Worm (Caenorhabditis elegans) whole organism, L3 larva: ENCODE data around the gene str-112.

Source experiments
- R02D3.7 ChIP-seq: fragments of 150-350 bp; optimal IDR thresholded peaks from 2 replicates; lab custom pipeline; 2014; ENCODE audit warnings: missing biosample characterization, missing genetic modification characterization
- aly-2 ChIP-seq: fragments of 150-350 bp; optimal IDR thresholded peaks from 2 replicates; lab custom pipeline; 2014; ENCODE audit warnings: missing biosample characterization, missing genetic modification characterization
- ceh-16 ChIP-seq: sonication (generic microtip); optimal IDR thresholded peaks from 2 replicates; lab custom pipeline; 2017; ENCODE audit warnings: missing biosample characterization, missing genetic modification characterization
- ceh-28 ChIP-seq: fragments of 150-350 bp; optimal IDR thresholded peaks from 2 replicates; lab custom pipeline; 2014; ENCODE audit warnings: missing biosample characterization, missing genetic modification reagents, missing genetic modification characterization
- ceh-82 ChIP-seq: fragments of 150-350 bp; optimal IDR thresholded peaks from 2 replicates; lab custom pipeline; 2014; ENCODE audit warnings: missing biosample characterization, missing genetic modification characterization
- ceh-9 ChIP-seq: sonication (generic microtip); optimal IDR thresholded peaks from 2 replicates; lab custom pipeline; 2018; ENCODE audit warnings: missing biosample characterization, missing genetic modification characterization
- daf-12 ChIP-seq: fragments of 150-350 bp; optimal IDR thresholded peaks from 2 replicates; lab custom pipeline; 2014; ENCODE audit warnings: missing biosample characterization, missing genetic modification reagents, missing genetic modification characterization
- egl-27 ChIP-seq: sonication (generic microtip); optimal IDR thresholded peaks from 4 replicates; lab custom pipeline; 2017; ENCODE audit warnings: missing biosample characterization, missing genetic modification reagents, missing genetic modification characterization
- egl-5 ChIP-seq: fragments of 150-350 bp; optimal IDR thresholded peaks from 2 replicates; lab custom pipeline; 2017; ENCODE audit warnings: missing biosample characterization, missing genetic modification reagents, missing genetic modification characterization, inconsistent platforms
- elt-1 ChIP-seq: fragments of 150-350 bp; optimal IDR thresholded peaks from 2 replicates; lab custom pipeline; 2014; ENCODE audit warnings: missing biosample characterization, missing genetic modification characterization
- eor-1 ChIP-seq, 2 experiments: fragments of 150-350 bp; optimal IDR thresholded peaks; 2 replicates each; lab custom pipeline; 2014 to 2018; ENCODE audit warnings: missing biosample characterization in 2 of 2, missing genetic modification characterization in 2 of 2
- fkh-10 ChIP-seq: sonication (generic microtip); optimal IDR thresholded peaks from 2 replicates; lab custom pipeline; 2017; ENCODE audit warnings: missing biosample characterization, missing genetic modification reagents, missing genetic modification characterization
- fkh-2 ChIP-seq: fragments of 150-350 bp; optimal IDR thresholded peaks from 2 replicates; lab custom pipeline; 2014; ENCODE audit warnings: missing biosample characterization, missing genetic modification reagents, missing genetic modification characterization
- fos-1 ChIP-seq: fragments of 150-350 bp; optimal IDR thresholded peaks from 2 replicates; lab custom pipeline; 2014; ENCODE audit warnings: missing biosample characterization, missing genetic modification characterization
- hmg-11 ChIP-seq: sonication (generic microtip); optimal IDR thresholded peaks from 2 replicates; lab custom pipeline; 2016; ENCODE audit warnings: missing genetic modification characterization, missing compliant biosample characterization
- lsy-12 ChIP-seq: sonication (generic microtip); optimal IDR thresholded peaks from 2 replicates; lab custom pipeline; 2016; ENCODE audit warnings: mild to moderate bottlenecking, missing genetic modification characterization, missing compliant biosample characterization
- mdl-1 ChIP-seq: fragments of 150-350 bp; optimal IDR thresholded peaks from 2 replicates; lab custom pipeline; 2014; ENCODE audit warnings: missing biosample characterization, missing genetic modification characterization
- mml-1 ChIP-seq: fragments of 150-350 bp; sonication (generic microtip); optimal IDR thresholded peaks from 3 replicates; lab custom pipeline; 2014; ENCODE audit warnings: missing biosample characterization, missing genetic modification characterization
- nfya-1 ChIP-seq: sonication (generic microtip); optimal IDR thresholded peaks from 2 replicates; lab custom pipeline; 2017; ENCODE audit warnings: missing genetic modification characterization, mild to moderate bottlenecking, missing compliant biosample characterization, antibody characterized with exemption, moderate library complexity; ENCODE audit not compliant: insufficient read depth
- nhr-12 ChIP-seq: fragments of 150-350 bp; optimal IDR thresholded peaks from 2 replicates; lab custom pipeline; 2014; ENCODE audit warnings: missing biosample characterization, missing genetic modification characterization
- nhr-237 ChIP-seq: fragments of 150-350 bp; optimal IDR thresholded peaks from 2 replicates; lab custom pipeline; 2014; ENCODE audit warnings: missing biosample characterization, missing genetic modification characterization
- nhr-28 ChIP-seq: fragments of 150-350 bp; optimal IDR thresholded peaks from 2 replicates; lab custom pipeline; 2014; ENCODE audit warnings: missing biosample characterization, missing genetic modification characterization
- nhr-43 ChIP-seq: sonication (generic microtip); optimal IDR thresholded peaks from 2 replicates; lab custom pipeline; 2016; ENCODE audit warnings: mild to moderate bottlenecking, missing genetic modification characterization, missing compliant biosample characterization; ENCODE audit not compliant: poor library complexity, severe bottlenecking
- nhr-67 ChIP-seq: fragments of 150-350 bp; optimal IDR thresholded peaks from 2 replicates; lab custom pipeline; 2014; ENCODE audit warnings: missing biosample characterization, missing genetic modification characterization
- nhr-76 ChIP-seq: fragments of 150-350 bp; sonication (generic microtip); optimal IDR thresholded peaks from 5 replicates; lab custom pipeline; 2014; ENCODE audit warnings: missing biosample characterization, missing genetic modification characterization
- nhr-77 ChIP-seq: fragments of 150-350 bp; optimal IDR thresholded peaks from 2 replicates; lab custom pipeline; 2014; ENCODE audit warnings: missing biosample characterization, missing genetic modification characterization
- pha-4 ChIP-seq: fragments of 150-350 bp; optimal IDR thresholded peaks from 2 replicates; lab custom pipeline; 2014; ENCODE audit warnings: missing biosample characterization, missing genetic modification reagents, missing genetic modification characterization
- skn-1 ChIP-seq: fragments of 150-350 bp; optimal IDR thresholded peaks from 2 replicates; lab custom pipeline; 2014; ENCODE audit warnings: missing biosample characterization, missing genetic modification characterization
- snpc-4 ChIP-seq: fragments of 150-350 bp; optimal IDR thresholded peaks from 2 replicates; lab custom pipeline; 2014; ENCODE audit warnings: missing biosample characterization, missing genetic modification characterization
- tbx-2 ChIP-seq: sonication (generic microtip); optimal IDR thresholded peaks from 2 replicates; lab custom pipeline; 2016; ENCODE audit warnings: mild to moderate bottlenecking, missing genetic modification characterization, missing compliant biosample characterization
- unc-39 ChIP-seq: sonication (generic microtip); optimal IDR thresholded peaks from 4 replicates; lab custom pipeline; 2017; ENCODE audit warnings: missing biosample characterization, missing genetic modification characterization
- zag-1 ChIP-seq: fragments of 150-350 bp; optimal IDR thresholded peaks from 2 replicates; lab custom pipeline; 2014; ENCODE audit warnings: missing biosample characterization, missing genetic modification characterization
- ztf-11 ChIP-seq: fragments of 150-350 bp; optimal IDR thresholded peaks from 2 replicates; lab custom pipeline; 2014; ENCODE audit warnings: missing biosample characterization, missing genetic modification characterization
- ztf-4 ChIP-seq: fragments of 150-350 bp; optimal IDR thresholded peaks from 2 replicates; lab custom pipeline; 2014; ENCODE audit warnings: missing biosample characterization, missing genetic modification characterization

str-112 gene

DNA sequence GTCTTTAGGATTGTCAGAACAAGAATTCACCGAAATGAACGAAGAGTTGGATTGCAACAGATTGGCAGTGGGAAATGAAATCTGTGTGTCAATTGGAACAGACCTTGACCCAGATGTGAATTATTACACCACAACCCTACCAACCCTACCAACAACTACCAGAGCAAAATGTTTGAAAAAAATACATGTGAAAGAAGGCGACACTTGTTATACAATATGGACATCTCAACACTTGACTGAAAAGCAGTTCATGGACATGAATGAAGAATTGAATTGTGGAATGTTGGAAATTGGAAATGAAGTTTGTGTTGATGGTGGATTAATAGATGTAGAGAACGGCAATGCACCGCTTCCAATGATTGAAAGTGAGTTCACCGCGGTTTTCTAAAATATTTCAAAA is 14.2 kb downstream of the str-112 start:
- TF ChIP-seq nhr-77 (tag; lab: Kevin White, UChicago) (no peak), nhr-28 (no peak), nhr-237 (no peak), mdl-1 (tag; lab: Kevin White, UChicago) (no peak), nhr-12 (tag; lab: Kevin White, UChicago) (no peak), R02D3.7 (tag; lab: Kevin White, UChicago) (no peak), skn-1 (tag; lab: Kevin White, UChicago) (no peak), aly-2 (no peak), nhr-43 (no peak), nhr-76 (tag; lab: Kevin White, UChicago) (no peak), ceh-28 (tag; lab: Kevin White, UChicago) (no peak), egl-5 (tag; lab: Kevin White, UChicago) (no peak), fkh-10 (GFP tag; lab: Kevin White, UChicago) (no peak), snpc-4 (no peak), lsy-12 (tag; lab: Kevin White, UChicago) (no peak), tbx-2 (no peak), ztf-11 (tag; lab: Kevin White, UChicago) (no peak), unc-39 (tag; lab: Kevin White, UChicago) (no peak), pha-4 (no peak), ceh-9 (no peak)

ce11 chrV:7123188-7123708 is 15.0 kb downstream of the str-112 start, which contains the start of gene lmd-5:
Gene lmd-5, plus strand, starts transcription at chrV:7123658.
- no peak for TF ChIP-seq hmg-11 (tag; lab: Kevin White, UChicago)
- peak; percentile 63 for TF ChIP-seq pha-4

ce11 chrV:7120168-7120567 is 18.1 kb downstream of the str-112 start, which contains the start of gene srx-34:
Gene srx-34, minus strand, starts transcription at chrV:7120268.
- TF ChIP-seq fos-1 (tag; lab: Kevin White, UChicago): no peak
- TF ChIP-seq R02D3.7 (tag; lab: Kevin White, UChicago): no peak
- TF ChIP-seq, all 47 proteins: peak for 0

DNA sequence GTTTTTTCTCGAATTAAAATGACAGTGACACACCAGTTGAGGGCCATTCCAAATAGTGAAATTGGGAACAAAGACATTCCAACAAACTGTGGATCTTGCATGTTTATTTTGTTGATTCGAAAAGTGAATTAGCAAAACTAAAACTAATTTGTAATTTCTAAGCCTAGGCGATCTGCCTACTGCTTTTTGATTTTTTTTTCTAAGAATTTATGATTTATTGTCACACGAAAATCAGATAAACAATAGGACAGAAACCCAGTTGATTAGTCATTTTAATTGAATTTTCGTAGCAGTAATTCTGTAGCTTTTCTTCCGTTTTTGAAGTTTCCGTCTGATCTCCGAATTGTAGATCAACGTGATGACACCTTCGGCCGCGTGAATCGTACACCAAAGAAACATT is 19.4 kb downstream of the str-112 start, which contains the start of gene srx-33:
TSS of gene srx-33 (minus strand) at position 101 of the 400 bp plus-strand sequence.
- no peak for TF ChIP-seq ceh-82 (tag; lab: Kevin White, UChicago)
- no peak for TF ChIP-seq daf-12 (tag; lab: Kevin White, UChicago)
- no peak for TF ChIP-seq nfya-1 (tag; lab: Kevin White, UChicago)
- no peak for TF ChIP-seq nhr-77 (tag; lab: Kevin White, UChicago)
- no peak for TF ChIP-seq mml-1 (tag; lab: Kevin White, UChicago)
- no peak for TF ChIP-seq ceh-9
- no peak for TF ChIP-seq fos-1 (tag; lab: Kevin White, UChicago)
- no peak for TF ChIP-seq ceh-28 (tag; lab: Kevin White, UChicago)
- no peak for TF ChIP-seq ztf-4 (tag; lab: Kevin White, UChicago)
- TF ChIP-seq mdl-1 (tag; lab: Kevin White, UChicago): no peak
- no peak for TF ChIP-seq egl-5 (tag; lab: Kevin White, UChicago)
- no peak for TF ChIP-seq eor-1 (tag; optimal IDR thresholded peaks at IDR 0.05; lab: Kevin White, UChicago)
- TF ChIP-seq pha-4: no peak
- no peak for TF ChIP-seq lsy-12 (tag; lab: Kevin White, UChicago)
- no peak for TF ChIP-seq skn-1 (tag; lab: Kevin White, UChicago)
- TF ChIP-seq elt-1: no peak

DNA sequence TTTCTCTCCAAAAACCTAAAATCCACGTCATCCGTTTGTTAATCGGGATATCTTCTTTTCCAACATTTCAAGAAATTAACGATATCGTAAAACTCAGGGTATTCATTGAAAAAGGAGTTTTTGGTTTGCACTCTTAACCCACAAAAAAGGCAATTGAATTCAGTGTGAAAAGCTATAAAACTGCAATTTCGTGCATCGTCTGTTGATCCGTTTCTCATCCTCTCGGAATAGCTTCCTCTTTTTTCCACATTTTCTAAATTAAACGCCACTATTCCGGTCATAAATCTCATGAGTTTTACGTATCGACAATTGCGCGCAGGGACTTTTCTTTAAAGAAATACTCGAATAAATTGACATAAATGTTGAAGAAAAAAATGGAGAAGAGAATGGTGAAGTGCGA is 26.0 kb downstream of the str-112 start:
- no peak for TF ChIP-seq ceh-16 (tag; lab: Kevin White, UChicago)
- no peak for TF ChIP-seq egl-5 (tag; lab: Kevin White, UChicago)
- no peak for TF ChIP-seq nhr-28
- TF ChIP-seq nhr-67 (tag; lab: Kevin White, UChicago): no peak
- TF ChIP-seq zag-1 (tag; lab: Kevin White, UChicago): no peak
- no peak for TF ChIP-seq lsy-12 (tag; lab: Kevin White, UChicago)
- TF ChIP-seq eor-1 (tag; optimal IDR thresholded peaks at IDR 0.05; lab: Kevin White, UChicago): no peak
- TF ChIP-seq fkh-2: no peak
- no peak for TF ChIP-seq snpc-4
- no peak for TF ChIP-seq egl-27 (tag; lab: Kevin White, UChicago)
